Worm (Caenorhabditis elegans) whole organism, L1 larva: ENCODE data around the gene F41E6.17.

Experiments used
- ama-1 ChIP-seq: fragments of 150-350 bp; optimal IDR thresholded peaks from 2 replicates; lab custom pipeline; 2014
- pax-3 ChIP-seq: fragments of 200-800 bp; sonication (Bioruptor generic); optimal IDR thresholded peaks from 2 replicates; lab custom pipeline; 2018; ENCODE audit warnings: mild to moderate bottlenecking, missing genetic modification characterization, moderate library complexity, missing compliant biosample characterization

- TF ChIP-seq ama-1 (lab: Kevin White, UChicago): no peak
- TF ChIP-seq pax-3 (tag; lab: Kevin White, UChicago): no peak
These were observed 15.4 kb upstream of the F41E6.17 start for ce11 chrV:8608483-8608882.
